Worm (Caenorhabditis elegans): ENCODE measurements around the gene ntl-11.

- TF ChIP-seq nhr-76 (tag; optimal IDR thresholded peaks at IDR 0.05): no peak
- no peak for TF ChIP-seq pqm-1 (tag; optimal IDR thresholded peaks at IDR 0.05)
- TF ChIP-seq unc-62 (GFP tag; optimal IDR thresholded peaks at IDR 0.05): no peak
- TF ChIP-seq dpl-1 (GFP tag; optimal IDR thresholded peaks at IDR 0.05): no peak
- TF ChIP-seq fos-1 (tag; optimal IDR thresholded peaks at IDR 0.05): no peak
- no peak for TF ChIP-seq ceh-82 (tag; optimal IDR thresholded peaks at IDR 0.05)
Measured at ce11 chrIV:15433805-15434204, 37.5 kb downstream of the ntl-11 start.
